Worm (Caenorhabditis elegans): ENCODE measurements around the gene Y116A8C.9.

ce11 chrIV:16939001-16939400 lies 7.6 kb downstream of the Y116A8C.9 start, which contains the start of gene Y116A8C.10:
- TF ChIP-seq zag-1 (tag; optimal IDR thresholded peaks at IDR 0.05) (no peak), lin-11 (tag; optimal IDR thresholded peaks at IDR 0.05) (no peak), elt-1 (tag; optimal IDR thresholded peaks at IDR 0.05) (no peak), lsy-2 (tag; optimal IDR thresholded peaks at IDR 0.05) (no peak), mdl-1 (tag; optimal IDR thresholded peaks at IDR 0.05) (no peak)
